Worm (Caenorhabditis elegans): ENCODE data around the gene ilcr-1.
A peak's percentile ranks its signal among the peaks of the same experiment; 100 is the strongest.

ilcr-1 gene

ce11 chrIV:14272561-14272960, 3.7 kb upstream of the ilcr-1 start (continued):
- TF ChIP-seq blmp-1 (tag; optimal IDR thresholded peaks at IDR 0.05; ENCODE audit: insufficient read depth), result no peak
- TF ChIP-seq ztf-4 (tag; optimal IDR thresholded peaks at IDR 0.05), result no peak
- no peak for TF ChIP-seq crh-2 (tag; optimal IDR thresholded peaks at IDR 0.05)
- no peak for TF ChIP-seq nhr-237 (tag; optimal IDR thresholded peaks at IDR 0.05)
- no peak for TF ChIP-seq alr-1 (tag; optimal IDR thresholded peaks at IDR 0.05)
- no peak for TF ChIP-seq sem-4 (tag; optimal IDR thresholded peaks at IDR 0.05)
- no peak for TF ChIP-seq R02D3.7 (tag; optimal IDR thresholded peaks at IDR 0.05)
- no peak for TF ChIP-seq nhr-11 (tag; optimal IDR thresholded peaks at IDR 0.05)

DNA sequence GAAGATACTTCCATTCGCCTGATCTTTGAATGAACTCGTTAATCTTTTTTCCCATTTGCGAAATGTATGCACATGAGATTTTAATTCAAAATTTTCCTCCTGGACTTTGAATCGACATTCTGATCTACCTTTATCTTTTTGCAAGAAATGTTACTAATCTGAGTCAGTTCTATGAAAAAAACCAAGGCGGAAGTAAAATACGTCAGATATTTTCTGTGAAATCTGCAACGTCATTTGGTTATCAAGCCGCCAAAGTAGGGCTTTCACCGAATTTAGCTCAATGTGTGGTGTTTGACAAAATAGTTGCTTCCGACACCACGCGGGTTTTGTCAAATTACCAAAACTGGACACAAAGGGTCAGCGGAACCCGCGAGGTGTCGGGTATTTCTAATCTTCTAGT, 1.4 kb upstream of the ilcr-1 start:
- peak; percentile 14 for TF ChIP-seq nhr-21 (tag; optimal IDR thresholded peaks at IDR 0.05)
- TF ChIP-seq nhr-12 (tag; optimal IDR thresholded peaks at IDR 0.05), result no peak
- TF ChIP-seq ztf-11 (tag; optimal IDR thresholded peaks at IDR 0.05), result no peak

DNA sequence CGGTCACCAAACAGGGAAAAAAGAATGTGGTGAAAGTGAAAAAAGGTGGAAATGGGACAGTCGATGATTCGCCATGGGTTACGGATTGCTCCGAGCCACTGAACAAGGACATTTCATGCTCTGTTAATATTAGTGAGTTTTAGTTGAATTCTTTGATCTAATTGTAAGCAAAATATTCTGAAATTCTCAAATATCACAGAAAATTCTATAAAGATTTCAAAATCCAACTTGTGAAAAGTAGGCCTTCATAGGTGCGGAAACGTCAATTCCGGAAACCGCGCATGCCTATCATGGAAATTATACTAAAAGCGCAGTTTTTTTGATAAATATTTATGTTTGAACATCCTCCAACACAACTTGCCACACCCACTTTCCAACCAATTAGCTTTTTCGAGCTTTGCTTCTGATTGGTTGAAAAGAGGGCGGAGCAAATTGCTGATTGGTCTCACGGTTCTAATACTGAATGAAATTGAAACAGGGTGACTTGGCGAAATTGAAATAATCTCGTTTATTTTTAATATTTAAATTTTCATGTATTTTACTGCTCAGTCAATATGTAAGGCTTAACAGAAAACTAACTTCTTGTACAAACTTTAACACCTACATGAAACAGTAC, 621 bp downstream of the ilcr-1 start:
- TF ChIP-seq unc-39 (tag; optimal IDR thresholded peaks at IDR 0.05) (no peak), nhr-77 (tag; optimal IDR thresholded peaks at IDR 0.05) (no peak), zag-1 (tag; optimal IDR thresholded peaks at IDR 0.05) (no peak)

DNA sequence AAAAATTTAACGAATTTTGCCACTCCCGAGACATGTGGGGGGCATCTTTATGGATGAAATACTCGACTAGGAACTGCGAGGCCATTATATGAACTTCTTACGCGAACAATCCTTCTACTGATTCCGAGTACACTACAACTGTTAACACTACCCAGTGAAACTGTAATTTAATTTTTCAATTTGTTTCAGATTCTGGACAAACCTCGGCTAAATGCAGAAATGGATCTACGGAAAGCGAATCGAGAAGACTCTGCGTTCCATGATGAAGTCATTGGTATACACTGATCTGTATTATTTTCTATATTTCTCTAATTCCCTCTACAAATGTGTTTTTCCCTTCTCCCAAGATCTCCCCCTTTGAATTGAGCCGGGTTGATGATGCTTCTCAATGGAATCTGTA, 8.7 kb downstream of the ilcr-1 start:
- no peak for TF ChIP-seq alr-1 (tag; optimal IDR thresholded peaks at IDR 0.05)
- TF ChIP-seq skn-1 (tag; optimal IDR thresholded peaks at IDR 0.05), result no peak
- no peak for TF ChIP-seq mab-5 (tag; optimal IDR thresholded peaks at IDR 0.05)
- TF ChIP-seq nhr-12 (tag; optimal IDR thresholded peaks at IDR 0.05), result no peak
- no peak for TF ChIP-seq elt-1 (tag; optimal IDR thresholded peaks at IDR 0.05)
- TF ChIP-seq gmeb-1 (tag; optimal IDR thresholded peaks at IDR 0.05), result no peak
- TF ChIP-seq dmd-4 (tag; optimal IDR thresholded peaks at IDR 0.05), result no peak
- no peak for TF ChIP-seq snpc-4 (tag; optimal IDR thresholded peaks at IDR 0.05)
- TF ChIP-seq nhr-10 (tag; optimal IDR thresholded peaks at IDR 0.05), result no peak
- no peak for TF ChIP-seq ztf-11 (tag; optimal IDR thresholded peaks at IDR 0.05)

DNA sequence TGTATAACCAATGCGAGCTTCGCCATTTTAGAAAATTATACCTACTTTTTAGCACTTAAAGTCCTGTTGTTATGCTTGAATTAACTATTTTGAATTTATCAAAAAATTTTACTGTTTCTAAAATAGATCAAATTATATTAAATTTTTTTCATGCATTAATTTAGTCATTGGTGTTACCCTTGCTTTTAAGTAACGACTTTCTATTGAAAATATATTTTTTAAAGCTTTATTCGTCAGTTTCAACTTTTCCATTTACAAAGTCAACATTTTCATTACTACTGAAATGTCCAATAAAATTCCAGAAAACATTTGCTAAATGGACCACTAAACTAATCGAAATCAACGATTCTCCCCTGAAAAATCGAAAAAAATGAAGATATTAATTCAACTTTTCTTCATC, 15.3 kb downstream of the ilcr-1 start, which contains the start of gene Y64G10A.7:
Gene Y64G10A.7 (plus strand): TSS at position 301 of the 400 bp plus-strand sequence.
- TF ChIP-seq mbf-1 (tag; optimal IDR thresholded peaks at IDR 0.05) (no peak), unc-39 (tag; optimal IDR thresholded peaks at IDR 0.05) (no peak), Y55F3AM.14 (GFP tag; optimal IDR thresholded peaks at IDR 0.05) (no peak), gmeb-1 (tag; optimal IDR thresholded peaks at IDR 0.05) (no peak), F13H6.1 (tag; optimal IDR thresholded peaks at IDR 0.05) (no peak), ceh-82 (tag; optimal IDR thresholded peaks at IDR 0.05) (no peak), lsy-2 (tag; optimal IDR thresholded peaks at IDR 0.05) (no peak), peb-1 (tag; optimal IDR thresholded peaks at IDR 0.05) (no peak), nhr-77 (tag; optimal IDR thresholded peaks at IDR 0.05) (no peak), blmp-1 (tag; optimal IDR thresholded peaks at IDR 0.05; ENCODE audit: insufficient read depth) (no peak)

DNA sequence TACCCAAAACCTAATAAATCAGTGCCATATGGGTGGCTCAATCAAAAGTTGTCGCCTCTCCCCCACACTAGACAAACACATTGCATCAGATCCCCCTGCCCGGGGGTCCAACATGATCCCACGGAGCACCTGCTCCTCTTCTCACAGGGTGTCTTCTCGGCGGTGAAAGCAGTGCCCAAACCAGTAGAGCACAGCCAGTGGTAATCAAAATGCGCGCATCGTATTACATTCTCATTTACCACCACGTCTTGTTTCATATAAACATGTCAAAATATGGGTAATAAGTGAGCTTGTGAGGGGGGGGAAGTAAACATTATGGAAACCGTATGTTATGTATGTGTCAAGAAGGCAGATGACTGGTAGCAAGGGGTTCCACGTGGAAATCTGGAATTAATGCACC, 19.0 kb downstream of the ilcr-1 start:
- TF ChIP-seq nhr-10 (tag; optimal IDR thresholded peaks at IDR 0.05) (no peak), nhr-129 (tag; optimal IDR thresholded peaks at IDR 0.05) (no peak), aly-2 (tag; optimal IDR thresholded peaks at IDR 0.05) (no peak), nhr-6 (tag; optimal IDR thresholded peaks at IDR 0.05) (no peak), dmd-4 (tag; optimal IDR thresholded peaks at IDR 0.05) (no peak), sma-3 (GFP tag; optimal IDR thresholded peaks at IDR 0.05) (no peak), unc-39 (tag; optimal IDR thresholded peaks at IDR 0.05) (no peak), nhr-77 (tag; optimal IDR thresholded peaks at IDR 0.05) (no peak), lin-39 (tag; optimal IDR thresholded peaks at IDR 0.05) (no peak), ztf-1 (GFP tag; conservative IDR thresholded peaks at IDR 0.05) (no peak), elt-1 (tag; optimal IDR thresholded peaks at IDR 0.05) (no peak), ztf-11 (tag; optimal IDR thresholded peaks at IDR 0.05) (no peak), lin-11 (tag; optimal IDR thresholded peaks at IDR 0.05) (no peak), ceh-82 (tag; optimal IDR thresholded peaks at IDR 0.05) (no peak), nhr-237 (tag; optimal IDR thresholded peaks at IDR 0.05) (no peak), lsy-2 (tag; optimal IDR thresholded peaks at IDR 0.05) (no peak)
